Fruit fly (Drosophila melanogaster) Kc167 (cell line): ENCODE data around the gene IA-2.

Experiments
- psq ChIP-seq: fragments of >200 bp; optimal IDR thresholded peaks from 2 replicates; lab custom pipeline; 2017; ENCODE audit warnings: missing external identifiers
- ttk ChIP-seq: sonication (Bioruptor generic); optimal IDR thresholded peaks from 2 replicates; lab custom pipeline; 2017; ENCODE audit warnings: missing external identifiers

DNA sequence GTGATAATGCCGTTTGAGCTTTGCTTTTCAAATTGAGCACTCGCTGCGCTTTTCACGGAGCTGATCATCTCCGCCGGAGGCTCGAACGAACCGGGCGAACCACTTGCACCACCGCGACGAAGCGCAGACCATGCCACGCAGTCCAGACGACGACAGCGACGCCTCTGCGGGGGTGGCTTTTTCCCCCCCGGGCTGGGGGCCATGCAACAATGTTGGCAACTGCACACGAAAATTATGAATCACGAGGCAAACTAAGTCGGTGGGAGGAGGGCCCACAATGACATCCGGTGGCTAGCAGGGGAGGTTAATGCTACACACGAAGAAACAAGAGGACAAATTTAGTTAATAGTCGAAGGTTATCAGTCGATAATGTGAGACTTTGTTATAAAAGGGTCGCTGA, 8.8 kb upstream of the IA-2 start:
- TF ChIP-seq ttk = no peak
- TF ChIP-seq psq (lab: Kevin White, UChicago) = no peak
